Worm (Caenorhabditis elegans) whole organism, L4 larva: Measurements from ENCODE around the gene fbxa-30.

Experiments
- Y105C5A.15 ChIP-seq: fragments of 200-800 bp; sonication (Bioruptor generic); IDR thresholded peaks from 2 replicates; pipeline ENCODE4 v1.3.6; 2022; ENCODE audit warnings: missing genetic modification characterization, missing compliant biosample characterization
- ZK337.2 ChIP-seq: fragments of 200-800 bp; sonication (Bioruptor generic); IDR thresholded peaks from 2 replicates; pipeline ENCODE4 v1.3.6; 2022; ENCODE audit warnings: missing genetic modification reagents, missing genetic modification characterization, missing compliant biosample characterization
- ama-1 ChIP-seq: fragments of 150-350 bp; optimal IDR thresholded peaks from 2 replicates; lab custom pipeline; 2014; ENCODE audit warnings: inconsistent platforms, mixed read lengths
- cey-2 ChIP-seq: sonication (generic microtip); optimal IDR thresholded peaks from 3 replicates; lab custom pipeline; 2017; ENCODE audit warnings: missing genetic modification characterization, mild to moderate bottlenecking, missing compliant biosample characterization, antibody characterized with exemption, borderline replicate concordance; ENCODE audit not compliant: insufficient read depth
- dpl-1 ChIP-seq: fragments of 150-350 bp; optimal IDR thresholded peaks from 2 replicates; lab custom pipeline; 2014; ENCODE audit warnings: missing biosample characterization, missing genetic modification reagents, missing genetic modification characterization
- hlh-30 ChIP-seq: sonication (generic microtip); optimal IDR thresholded peaks from 2 replicates; lab custom pipeline; 2017; ENCODE audit warnings: antibody characterized with exemption, mild to moderate bottlenecking, missing genetic modification characterization, missing compliant biosample characterization; ENCODE audit not compliant: insufficient read depth
- lin-13 ChIP-seq: fragments of 150-350 bp; optimal IDR thresholded peaks from 2 replicates; lab custom pipeline; 2014; ENCODE audit warnings: missing biosample characterization, missing genetic modification reagents, missing genetic modification characterization
- spr-3 ChIP-seq: fragments of 200-800 bp; sonication (Bioruptor generic); optimal IDR thresholded peaks from 2 replicates; lab custom pipeline; 2018; ENCODE audit warnings: mild to moderate bottlenecking, missing genetic modification characterization, missing compliant biosample characterization
- unc-62 ChIP-seq, 3 experiments: fragments of 150-350 bp in 1 of 3; sonication (generic microtip); optimal IDR thresholded peaks in 2 of 3; peaks in 1 of 3; 1 replicate in 1 of 3; 2 replicates in 2 of 3; lab custom pipeline; 2014 to 2017; ENCODE audit warnings: missing biosample characterization in 3 of 3, missing genetic modification characterization in 3 of 3, missing genetic modification reagents in 3 of 3, missing genotype in 1 of 3

ce11 chrIII:1230174-1230573 is 45.2 kb downstream of the fbxa-30 start, which contains the start of gene pes-4:
- TF ChIP-seq dpl-1 (GFP tag; lab: Kevin White, UChicago) (no peak), cey-2 (no peak), lin-13 (no peak), spr-3 (no peak), ZK337.2 (no peak), Y105C5A.15 (GFP tag; lab: Robert Waterston, UW) (no peak), hlh-30 (tag; lab: Kevin White, UChicago) (no peak), ama-1 (lab: Kevin White, UChicago) (no peak), unc-62 (GFP tag; optimal IDR thresholded peaks at IDR 0.05 in 1 of 2; lab: Kevin White, UChicago) (no peak), unc-62 (tag; optimal IDR thresholded peaks at IDR 0.05; lab: Kevin White, UChicago) (no peak)
